Worm (Caenorhabditis elegans): ENCODE measurements around the gene pmp-2.

pmp-2 gene

DNA sequence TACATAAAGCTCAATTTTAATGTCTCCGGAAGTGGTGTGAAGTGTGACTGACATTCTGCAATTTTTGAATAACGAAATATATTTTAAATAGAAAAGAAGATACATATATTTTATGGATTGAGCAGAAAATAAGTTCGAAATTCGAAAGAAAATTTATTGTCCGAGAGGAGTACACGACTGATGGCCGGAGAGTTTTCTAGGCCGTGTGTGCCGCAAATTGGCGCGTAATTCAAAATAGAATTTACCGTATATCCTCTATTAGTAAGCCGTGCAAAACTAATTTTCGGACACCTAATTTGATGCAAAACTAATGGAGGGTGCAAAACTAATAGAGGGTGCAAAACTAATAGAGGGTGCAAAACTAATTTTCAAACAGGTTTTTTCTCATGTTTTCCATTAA, 25.7 kb upstream of the pmp-2 start, which contains the start of gene cyn-10 (continued):
- TF ChIP-seq zip-4 (GFP tag; optimal IDR thresholded peaks at IDR 0.05) = peak; percentile 57
- TF ChIP-seq nhr-77 (tag; optimal IDR thresholded peaks at IDR 0.05) = no peak
- TF ChIP-seq pax-3 (tag; optimal IDR thresholded peaks at IDR 0.05) = peak; percentile 93
- peak; percentile 76 to 85 for TF ChIP-seq lsy-2 (tag; optimal IDR thresholded peaks at IDR 0.05)
- TF ChIP-seq sox-4 (tag; optimal IDR thresholded peaks at IDR 0.05) = peak; percentile 95
- peak; percentile 93 for TF ChIP-seq swsn-7 (tag; optimal IDR thresholded peaks at IDR 0.05)
- peak; percentile 96 to 97 for TF ChIP-seq lin-35 (GFP tag; optimal IDR thresholded peaks at IDR 0.05)
- TF ChIP-seq ztf-11 (tag; optimal IDR thresholded peaks at IDR 0.05) = peak in 1 of 2 experiments; percentile 99
- TF ChIP-seq unc-98 (GFP tag; IDR thresholded peaks at IDR 0.05) = peak; percentile 97
- peak; percentile 99 for TF ChIP-seq rnt-1 (tag; optimal IDR thresholded peaks at IDR 0.05)
- peak; percentile 94 to 96 (median 96) for TF ChIP-seq dpl-1 (GFP tag; optimal IDR thresholded peaks at IDR 0.05)

ce11 chrII:6909568-6910122, 22.0 kb upstream of the pmp-2 start, which contains the start of gene asm-1:
Gene asm-1, plus strand, starts transcription at chrII:6910072.
- peak; percentile 18 for TF ChIP-seq mep-1 (tag; optimal IDR thresholded peaks at IDR 0.05)
- TF ChIP-seq nhr-71 (tag; optimal IDR thresholded peaks at IDR 0.05) = peak; percentile 47
- TF ChIP-seq grh-1 (GFP tag; IDR thresholded peaks at IDR 0.05) = no peak
- peak; percentile 8 for TF ChIP-seq lin-14 (GFP tag; optimal IDR thresholded peaks at IDR 0.05)
- TF ChIP-seq elt-2 (tag; optimal IDR thresholded peaks at IDR 0.05) = peak; percentile 52
- TF ChIP-seq lin-35 (GFP tag; optimal IDR thresholded peaks at IDR 0.05) = peak in 1 of 2 experiments; percentile 26
- no peak for TF ChIP-seq zag-1 (tag; optimal IDR thresholded peaks at IDR 0.05)
- no peak for TF ChIP-seq egl-27 (tag; optimal IDR thresholded peaks at IDR 0.05)
- TF ChIP-seq rnt-1 (tag; optimal IDR thresholded peaks at IDR 0.05) = no peak
- TF ChIP-seq elt-3 (tag; optimal IDR thresholded peaks at IDR 0.05) = peak in 2 of 6 experiments; percentile 49 to 67
- TF ChIP-seq lir-3 (tag; optimal IDR thresholded peaks at IDR 0.05; ENCODE audit: poor library complexity) = no peak
- TF ChIP-seq blmp-1 (tag; optimal IDR thresholded peaks at IDR 0.05) = no peak
- no peak for TF ChIP-seq hlh-4 (tag; optimal IDR thresholded peaks at IDR 0.05)
- TF ChIP-seq nhr-20 (tag; optimal IDR thresholded peaks at IDR 0.05) = peak; percentile 34
- no peak for TF ChIP-seq ztf-11 (tag; optimal IDR thresholded peaks at IDR 0.05)

ce11 chrII:6908689-6909088, 21.1 kb upstream of the pmp-2 start:
- TF ChIP-seq dsc-1 (tag; optimal IDR thresholded peaks at IDR 0.05) (no peak), nhr-85 (tag) (peak; percentile 37), swsn-7 (tag; optimal IDR thresholded peaks at IDR 0.05) (no peak), lin-35 (GFP tag; optimal IDR thresholded peaks at IDR 0.05) (no peak), lsy-2 (tag; optimal IDR thresholded peaks at IDR 0.05) (peak; percentile 4 to 28), pag-3 (tag; optimal IDR thresholded peaks at IDR 0.05; ENCODE audit: borderline replicate concordance, insufficient read depth) (peak; percentile 67), F16B12.6 (tag; optimal IDR thresholded peaks at IDR 0.05) (no peak), efl-1 (optimal IDR thresholded peaks at IDR 0.05) (no peak), efl-1 (GFP tag; optimal IDR thresholded peaks at IDR 0.05 in 1 of 2) (peak; percentile 13 to 84), dpl-1 (GFP tag; optimal IDR thresholded peaks at IDR 0.05) (peak in 2 of 3 experiments; percentile 5 to 21), hlh-4 (tag; optimal IDR thresholded peaks at IDR 0.05) (no peak), ceh-8 (GFP tag; optimal IDR thresholded peaks at IDR 0.05) (no peak), mdl-1 (tag; optimal IDR thresholded peaks at IDR 0.05) (no peak), jun-1 (tag; optimal IDR thresholded peaks at IDR 0.05) (no peak), nhr-71 (tag; optimal IDR thresholded peaks at IDR 0.05) (peak; percentile 2), blmp-1 (tag; optimal IDR thresholded peaks at IDR 0.05) (peak; percentile 83), snu-23 (GFP tag; optimal IDR thresholded peaks at IDR 0.05) (peak; percentile 22), pax-3 (tag; optimal IDR thresholded peaks at IDR 0.05) (no peak), C04F5.9 (tag; optimal IDR thresholded peaks at IDR 0.05) (no peak), lir-3 (tag; optimal IDR thresholded peaks at IDR 0.05; ENCODE audit: poor library complexity) (peak; percentile 11), ceh-82 (tag; optimal IDR thresholded peaks at IDR 0.05) (no peak), fkh-10 (GFP tag; optimal IDR thresholded peaks at IDR 0.05) (no peak), lin-14 (GFP tag; optimal IDR thresholded peaks at IDR 0.05) (peak; percentile 35), elt-3 (tag; optimal IDR thresholded peaks at IDR 0.05) (peak in 2 of 6 experiments; percentile 3 to 49), rnt-1 (tag; optimal IDR thresholded peaks at IDR 0.05) (peak; percentile 7), ceh-88 (GFP tag; IDR thresholded peaks at IDR 0.05) (no peak), nhr-76 (tag; optimal IDR thresholded peaks at IDR 0.05) (no peak), lin-39 (tag; optimal IDR thresholded peaks at IDR 0.05) (no peak), nhr-90 (tag; optimal IDR thresholded peaks at IDR 0.05; ENCODE audit: poor library complexity) (no peak), irx-1 (tag; optimal IDR thresholded peaks at IDR 0.05) (no peak), nhr-237 (tag; optimal IDR thresholded peaks at IDR 0.05) (no peak)
